Worm (Caenorhabditis elegans) whole organism, L4/young adult: ENCODE data around the gene cwp-3.
A peak's percentile ranks its signal among the peaks of the same experiment; 100 is the strongest.

Experiments
- W03F9.2 ChIP-seq: fragments of 150-350 bp; optimal IDR thresholded peaks from 2 replicates; lab custom pipeline; 2014; ENCODE audit warnings: missing biosample characterization, missing genetic modification characterization
- dao-5 ChIP-seq: sonication (generic microtip); optimal IDR thresholded peaks from 2 replicates; lab custom pipeline; 2016; ENCODE audit warnings: missing genotype, missing genetic modification characterization, moderate library complexity, missing compliant biosample characterization
- him-1 ChIP-seq: sonication (generic microtip); optimal IDR thresholded peaks from 2 replicates; lab custom pipeline; 2016; ENCODE audit warnings: missing genotype, missing genetic modification reagents, missing genetic modification characterization, missing compliant biosample characterization

Gene cwp-3

ce11 chrV:4842544-4842943 lies at the start of gene cwp-3, which contains the start of gene cwp-2:
Gene cwp-3, plus strand, starts transcription at chrV:4842836.
Gene cwp-2, minus strand, starts transcription at chrV:4842644.
- TF ChIP-seq dao-5 (no peak), W03F9.2 (no peak), him-1 (no peak)

- TF ChIP-seq him-1 = no peak
Observed at ce11 chrV:4794308-4794707, 48.3 kb upstream of the cwp-3 start, which contains the start of gene R02F11.2. Gene R02F11.2, plus strand, starts transcription at chrV:4794599.

ce11 chrV:4800794-4801193 lies 41.8 kb upstream of the cwp-3 start, which contains the start of gene R02F11.1:
Gene R02F11.1, plus strand, starts transcription at chrV:4801094.
- no peak for TF ChIP-seq him-1
- no peak for TF ChIP-seq dao-5
- no peak for TF ChIP-seq W03F9.2

- no peak for TF ChIP-seq W03F9.2
- TF ChIP-seq him-1 = no peak
- TF ChIP-seq dao-5 = no peak
Observed at ce11 chrV:4801943-4802342, 40.7 kb upstream of the cwp-3 start.

ce11 chrV:4805847-4806246 lies 36.8 kb upstream of the cwp-3 start, which contains the start of gene R02F11.3:
Gene R02F11.3, minus strand, starts transcription at chrV:4805947.
- no peak for TF ChIP-seq dao-5
- TF ChIP-seq W03F9.2 = no peak
- no peak for TF ChIP-seq him-1

ce11 chrV:4806859-4807258 lies 35.8 kb upstream of the cwp-3 start:
- TF ChIP-seq W03F9.2 (no peak), him-1 (no peak), dao-5 (no peak)

- TF ChIP-seq dao-5 (no peak), W03F9.2 (no peak), him-1 (no peak)
Observed at ce11 chrV:4810653-4811052, 32.0 kb upstream of the cwp-3 start.

- no peak for TF ChIP-seq W03F9.2
Observed at ce11 chrV:4813825-4814224, 28.8 kb upstream of the cwp-3 start.

- TF ChIP-seq dao-5 (no peak), W03F9.2 (no peak), him-1 (no peak)
Observed at ce11 chrV:4818563-4818962, 24.1 kb upstream of the cwp-3 start, which contains the start of gene ccep-97. Gene ccep-97, minus strand, starts transcription at chrV:4818663.

- no peak for TF ChIP-seq him-1
- TF ChIP-seq W03F9.2 = no peak
- TF ChIP-seq dao-5 = no peak
Observed at ce11 chrV:4820601-4821000, 22.0 kb upstream of the cwp-3 start.

- TF ChIP-seq W03F9.2 (no peak), dao-5 (no peak), him-1 (no peak)
Observed at ce11 chrV:4823323-4823682, 19.3 kb upstream of the cwp-3 start, which contains the start of gene adss-1. Gene adss-1, minus strand, starts transcription at chrV:4823423.

ce11 chrV:4823683-4824391 lies 18.8 kb upstream of the cwp-3 start:
- TF ChIP-seq dao-5 (no peak), W03F9.2 (peak; percentile 11), him-1 (peak; percentile 0)

ce11 chrV:4826710-4827380 lies 15.8 kb upstream of the cwp-3 start, which contains the start of the genes hsp-6 and C37H5.5:
Gene hsp-6, minus strand, starts transcription at chrV:4826760.
Gene C37H5.5, plus strand, starts transcription at chrV:4827360.
- TF ChIP-seq dao-5 (no peak), W03F9.2 (peak; percentile 93), him-1 (peak; percentile 14)

- TF ChIP-seq W03F9.2 = no peak
- TF ChIP-seq dao-5 = no peak
- TF ChIP-seq him-1 = no peak
Observed at ce11 chrV:4834277-4834676, 8.4 kb upstream of the cwp-3 start, which contains the start of gene C37H5.14. Gene C37H5.14, minus strand, starts transcription at chrV:4834377.

ce11 chrV:4839913-4840312 lies 2.7 kb upstream of the cwp-3 start, which contains the start of gene nas-9:
Gene nas-9, minus strand, starts transcription at chrV:4840013.
- TF ChIP-seq W03F9.2 = no peak
- TF ChIP-seq him-1 = no peak
- no peak for TF ChIP-seq dao-5

ce11 chrV:4841179-4841578 lies 1.5 kb upstream of the cwp-3 start, which contains the start of gene cwp-1:
Gene cwp-1, minus strand, starts transcription at chrV:4841279.
- TF ChIP-seq dao-5 (no peak), him-1 (no peak), W03F9.2 (no peak)
